Worm (Caenorhabditis elegans): Measurements from ENCODE around the gene C09E7.8.
A peak's percentile ranks its signal among the peaks of the same experiment; 100 is the strongest.

The C09E7.8 gene

DNA sequence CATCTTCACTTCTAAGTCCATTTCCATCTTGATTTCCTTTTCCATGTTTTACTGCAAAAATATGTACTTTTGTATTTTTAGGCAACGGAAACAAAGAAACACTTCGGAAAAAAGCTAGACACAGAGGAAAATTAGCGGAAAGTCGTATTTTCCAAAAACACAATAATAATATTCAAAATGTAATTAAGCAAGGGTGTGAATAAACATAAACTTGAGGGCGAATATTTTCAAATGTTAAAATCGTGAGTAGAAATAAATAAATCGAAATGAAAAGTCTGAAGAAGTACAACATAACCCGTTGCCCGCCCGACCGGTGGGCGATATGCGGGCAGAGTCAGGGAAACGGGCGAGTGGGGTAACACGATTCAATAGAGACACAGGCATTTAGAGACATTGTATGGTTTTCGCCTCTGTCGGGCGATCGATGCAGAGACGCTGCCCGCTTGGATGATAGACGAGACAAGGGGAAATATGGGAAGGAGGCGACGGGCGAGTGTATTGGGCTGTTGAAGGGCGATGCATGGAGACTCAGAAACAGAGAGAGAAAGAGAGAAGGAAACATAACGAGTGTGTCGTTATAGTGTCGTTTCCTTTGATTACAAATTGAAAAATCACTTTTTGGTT lies 21.3 kb downstream of the C09E7.8 start, which contains the start of gene C09E7.4:
Gene C09E7.4, minus strand, starts transcription at position 51 of the 624 bp plus-strand sequence.
- TF ChIP-seq nhr-77 (tag; optimal IDR thresholded peaks at IDR 0.05) (no peak), rnt-1 (tag; optimal IDR thresholded peaks at IDR 0.05) (peak; percentile 34), jun-1 (tag; optimal IDR thresholded peaks at IDR 0.05) (no peak), pax-3 (tag; optimal IDR thresholded peaks at IDR 0.05) (no peak), lsy-2 (tag; optimal IDR thresholded peaks at IDR 0.05) (peak in 1 of 2 experiments; percentile 14), egl-27 (tag; optimal IDR thresholded peaks at IDR 0.05) (no peak), aly-2 (tag; optimal IDR thresholded peaks at IDR 0.05) (no peak), nhr-76 (tag; optimal IDR thresholded peaks at IDR 0.05) (no peak), mep-1 (tag; optimal IDR thresholded peaks at IDR 0.05) (peak; percentile 49), pag-3 (tag; optimal IDR thresholded peaks at IDR 0.05; ENCODE audit: borderline replicate concordance, insufficient read depth) (no peak), mef-2 (tag; optimal IDR thresholded peaks at IDR 0.05) (no peak), efl-1 (optimal IDR thresholded peaks at IDR 0.05) (peak in 1 of 2 experiments; percentile 3), efl-1 (GFP tag; optimal IDR thresholded peaks at IDR 0.05 in 1 of 2) (no peak), dpl-1 (GFP tag; optimal IDR thresholded peaks at IDR 0.05) (peak in 2 of 3 experiments; percentile 22 to 40), pqm-1 (tag; optimal IDR thresholded peaks at IDR 0.05) (no peak), lin-35 (GFP tag; optimal IDR thresholded peaks at IDR 0.05) (peak in 1 of 2 experiments; percentile 28), nhr-28 (tag; optimal IDR thresholded peaks at IDR 0.05) (no peak), ceh-82 (tag; optimal IDR thresholded peaks at IDR 0.05) (peak in 1 of 3 experiments; percentile 28), nhr-19 (GFP tag; conservative IDR thresholded peaks at IDR 0.05) (no peak), ztf-4 (tag; optimal IDR thresholded peaks at IDR 0.05) (no peak), blmp-1 (tag; optimal IDR thresholded peaks at IDR 0.05) (peak; percentile 0), snu-23 (GFP tag; optimal IDR thresholded peaks at IDR 0.05) (peak; percentile 46), lin-14 (GFP tag; optimal IDR thresholded peaks at IDR 0.05) (peak; percentile 55), nhr-20 (tag; optimal IDR thresholded peaks at IDR 0.05) (no peak)

DNA sequence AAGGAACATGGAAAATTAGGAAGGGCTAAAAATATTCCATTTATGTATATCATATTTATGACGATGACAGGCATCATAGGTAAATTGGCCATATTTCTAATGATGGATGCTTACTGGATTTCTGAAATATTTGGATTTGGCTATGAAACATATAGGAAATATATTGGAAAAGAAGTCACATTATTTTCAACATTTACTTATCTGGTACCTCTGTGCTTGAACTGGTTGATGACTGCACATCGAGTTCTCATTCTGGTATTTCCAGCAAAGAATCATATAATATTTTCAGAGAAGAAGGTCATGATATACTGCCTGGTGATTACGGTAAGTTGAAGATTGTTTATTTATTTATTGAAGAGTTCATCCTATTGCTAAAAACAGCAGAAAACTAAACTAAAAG lies 25.7 kb downstream of the C09E7.8 start, which contains the start of gene srxa-5:
Gene srxa-5, plus strand, starts transcription at position 301 of the 400 bp plus-strand sequence.
- TF ChIP-seq ceh-90 (tag; optimal IDR thresholded peaks at IDR 0.05), result no peak
- no peak for TF ChIP-seq ceh-82 (tag; optimal IDR thresholded peaks at IDR 0.05)
- TF ChIP-seq egl-27 (tag; optimal IDR thresholded peaks at IDR 0.05), result no peak
- TF ChIP-seq mab-9 (GFP tag; IDR thresholded peaks at IDR 0.05), result no peak
- TF ChIP-seq unc-98 (GFP tag; IDR thresholded peaks at IDR 0.05), result no peak
- no peak for TF ChIP-seq nhr-85 (tag)

DNA sequence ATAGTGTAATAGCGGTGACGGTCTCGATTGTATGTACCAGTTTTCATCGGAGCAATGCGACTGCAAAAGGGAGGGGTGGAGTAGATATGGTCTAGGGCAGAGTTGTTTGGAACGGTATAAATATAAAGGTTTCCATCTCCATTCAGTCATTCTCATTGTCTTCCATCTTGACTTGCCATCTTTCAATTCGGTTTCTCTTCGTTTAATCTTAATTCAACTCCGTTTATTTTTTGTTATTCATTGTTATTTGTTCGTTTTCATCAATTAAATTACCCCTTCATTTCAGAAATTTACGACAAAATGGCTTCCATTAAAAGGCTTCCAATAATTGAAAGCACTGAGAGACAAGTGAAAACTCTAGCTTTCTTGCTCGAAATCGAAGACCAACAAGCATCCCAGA lies 27.3 kb downstream of the C09E7.8 start, which contains the start of gene C09E7.11:
Gene C09E7.11, plus strand, starts transcription at position 301 of the 400 bp plus-strand sequence.
- TF ChIP-seq lin-39 (tag; optimal IDR thresholded peaks at IDR 0.05) (no peak), nhr-47 (tag; optimal IDR thresholded peaks at IDR 0.05) (no peak), dpl-1 (GFP tag; optimal IDR thresholded peaks at IDR 0.05) (no peak), nhr-19 (GFP tag; conservative IDR thresholded peaks at IDR 0.05) (no peak), nhr-77 (tag; optimal IDR thresholded peaks at IDR 0.05) (no peak), mab-9 (GFP tag; IDR thresholded peaks at IDR 0.05) (no peak), nhr-11 (tag; optimal IDR thresholded peaks at IDR 0.05) (no peak), dsc-1 (tag; optimal IDR thresholded peaks at IDR 0.05) (no peak), aly-2 (tag; optimal IDR thresholded peaks at IDR 0.05) (no peak), fkh-10 (GFP tag; optimal IDR thresholded peaks at IDR 0.05) (no peak), snu-23 (GFP tag; optimal IDR thresholded peaks at IDR 0.05) (no peak), lin-35 (GFP tag; optimal IDR thresholded peaks at IDR 0.05) (no peak), rnt-1 (tag; optimal IDR thresholded peaks at IDR 0.05) (no peak), irx-1 (tag; optimal IDR thresholded peaks at IDR 0.05) (no peak), fkh-4 (tag; optimal IDR thresholded peaks at IDR 0.05; ENCODE audit: borderline replicate concordance) (no peak), C16A3.4 (tag; optimal IDR thresholded peaks at IDR 0.05) (no peak), lin-14 (GFP tag; optimal IDR thresholded peaks at IDR 0.05) (no peak), unc-98 (GFP tag; IDR thresholded peaks at IDR 0.05) (no peak)

ce11 chrIII:6527902-6528301 lies 30.5 kb downstream of the C09E7.8 start, which contains the start of gene pqn-10:
TSS of gene pqn-10 (plus strand) at chrIII:6528202.
- TF ChIP-seq tbx-2 (tag; optimal IDR thresholded peaks at IDR 0.05) (no peak), ets-5 (GFP tag; IDR thresholded peaks at IDR 0.05) (no peak), ceh-90 (tag; optimal IDR thresholded peaks at IDR 0.05) (no peak), fkh-4 (tag; optimal IDR thresholded peaks at IDR 0.05; ENCODE audit: borderline replicate concordance) (no peak), ztf-11 (tag; optimal IDR thresholded peaks at IDR 0.05) (no peak), unc-86 (tag; optimal IDR thresholded peaks at IDR 0.05) (no peak), elt-2 (tag; optimal IDR thresholded peaks at IDR 0.05) (no peak), lin-13 (GFP tag; optimal IDR thresholded peaks at IDR 0.05) (no peak), unc-130 (tag; optimal IDR thresholded peaks at IDR 0.05) (no peak), ceh-63 (GFP tag; optimal IDR thresholded peaks at IDR 0.05) (no peak), snu-23 (GFP tag; optimal IDR thresholded peaks at IDR 0.05) (no peak), egl-27 (tag; optimal IDR thresholded peaks at IDR 0.05) (no peak), pax-3 (tag; optimal IDR thresholded peaks at IDR 0.05) (no peak), xbp-1 (tag; optimal IDR thresholded peaks at IDR 0.05) (no peak), swsn-7 (tag; optimal IDR thresholded peaks at IDR 0.05) (no peak), ceh-82 (tag; optimal IDR thresholded peaks at IDR 0.05) (no peak), dpl-1 (GFP tag; optimal IDR thresholded peaks at IDR 0.05) (no peak), lin-35 (GFP tag; optimal IDR thresholded peaks at IDR 0.05) (no peak)

Data from whole organism, L1 larva.